Fruit fly (Drosophila melanogaster) whole organism, embryonic: ENCODE measurements around the gene CG42514.

ENCODE experiments used
- CG10543 ChIP-seq: fragments of 200-800 bp; sonication (Bioruptor generic); optimal IDR thresholded peaks from 3 replicates; lab custom pipeline; 2017; ENCODE audit warnings: missing biosample characterization, mild to moderate bottlenecking, missing genetic modification characterization, moderate library complexity
- CG10654 ChIP-seq: fragments of 200-800 bp; sonication (Bioruptor generic); optimal IDR thresholded peaks from 2 replicates; lab custom pipeline; 2016; ENCODE audit warnings: missing biosample characterization, missing genetic modification characterization
- CG12769 ChIP-seq: fragments of 200-800 bp; sonication (Bioruptor generic); optimal IDR thresholded peaks from 2 replicates; lab custom pipeline; 2019; ENCODE audit warnings: missing biosample characterization, mild to moderate bottlenecking, missing genetic modification characterization, moderate library complexity
- CG14710 ChIP-seq: fragments of 200-800 bp; sonication (Bioruptor generic); optimal IDR thresholded peaks from 3 replicates; lab custom pipeline; 2019; ENCODE audit warnings: missing biosample characterization, mild to moderate bottlenecking, missing genetic modification characterization, moderate library complexity
- CG14860 ChIP-seq: fragments of 200-800 bp; sonication (Bioruptor generic); IDR thresholded peaks from 3 replicates; pipeline ENCODE4 v1.3.6; 2022; ENCODE audit warnings: missing biosample characterization, missing genetic modification characterization; ENCODE audit not compliant: partially characterized antibody
- CG15073 ChIP-seq: fragments of 200-800 bp; sonication (Bioruptor generic); optimal IDR thresholded peaks from 2 replicates; lab custom pipeline; 2016; ENCODE audit warnings: missing biosample characterization, missing genetic modification characterization
- CG1647 ChIP-seq: fragments of 200-800 bp; sonication (Bioruptor generic); optimal IDR thresholded peaks from 3 replicates; lab custom pipeline; 2016; ENCODE audit warnings: missing biosample characterization, missing genetic modification characterization
- CG16815 ChIP-seq: fragments of 200-800 bp; sonication (Bioruptor generic); optimal IDR thresholded peaks from 3 replicates; lab custom pipeline; 2017; ENCODE audit warnings: missing biosample characterization, mild to moderate bottlenecking, missing genetic modification characterization
- CG17829 ChIP-seq: fragments of 200-800 bp; optimal IDR thresholded peaks from 2 replicates; lab custom pipeline; 2019; ENCODE audit warnings: missing biosample characterization, mild to moderate bottlenecking, missing genetic modification characterization, moderate library complexity
- CG18764 ChIP-seq: fragments of 200-800 bp; sonication (Bioruptor generic); optimal IDR thresholded peaks from 3 replicates; lab custom pipeline; 2016; ENCODE audit warnings: missing biosample characterization, missing genetic modification characterization
- CG3065 ChIP-seq: fragments of 200-800 bp; sonication (Bioruptor generic); optimal IDR thresholded peaks from 2 replicates; lab custom pipeline; 2016; ENCODE audit warnings: missing biosample characterization, missing genetic modification characterization
- CG32767 ChIP-seq: fragments of 200-800 bp; sonication (Bioruptor generic); IDR thresholded peaks from 2 replicates; pipeline ENCODE4 v1.3.6; 2022; ENCODE audit warnings: missing biosample characterization, missing genetic modification characterization
- CG33557 ChIP-seq: fragments of 200-800 bp; sonication (Bioruptor generic); optimal IDR thresholded peaks from 2 replicates; lab custom pipeline; 2019; ENCODE audit warnings: missing biosample characterization, mild to moderate bottlenecking, missing genetic modification characterization, moderate library complexity
- CG6654 ChIP-seq: fragments of 200-800 bp; sonication (Bioruptor generic); optimal IDR thresholded peaks from 2 replicates; lab custom pipeline; 2017; ENCODE audit warnings: missing biosample characterization, mild to moderate bottlenecking, missing genetic modification characterization
- CG6689 ChIP-seq: fragments of 200-800 bp; sonication (Bioruptor generic); IDR thresholded peaks from 2 replicates; pipeline ENCODE4 v1.3.6; 2022; ENCODE audit warnings: missing biosample characterization, missing genetic modification characterization
- CG6791 ChIP-seq: fragments of 200-800 bp; sonication (Bioruptor generic); IDR thresholded peaks from 3 replicates; pipeline ENCODE4 v1.3.6; 2022; ENCODE audit warnings: missing biosample characterization, missing genetic modification characterization; ENCODE audit not compliant: partially characterized antibody
- CG6813 ChIP-seq: fragments of 200-800 bp; sonication (Bioruptor generic); optimal IDR thresholded peaks from 2 replicates; lab custom pipeline; 2017; ENCODE audit warnings: missing biosample characterization, missing genetic modification characterization, mild to moderate bottlenecking, moderate library complexity, missing genetic modification reagents
- CG7372 ChIP-seq: fragments of 200-800 bp; sonication (Bioruptor generic); IDR thresholded peaks from 2 replicates; pipeline ENCODE4 v1.3.6; 2022; ENCODE audit warnings: missing biosample characterization, missing genetic modification characterization
- CG8924 ChIP-seq: fragments of 200-800 bp; optimal IDR thresholded peaks from 3 replicates; lab custom pipeline; 2019; ENCODE audit warnings: missing biosample characterization, mild to moderate bottlenecking, missing genetic modification characterization, moderate library complexity
- CkIIα-i1 ChIP-seq: fragments of 200-800 bp; sonication (Bioruptor generic); IDR thresholded peaks from 2 replicates; pipeline ENCODE4 v1.3.6; 2022; ENCODE audit warnings: missing biosample characterization, missing genetic modification characterization
- Dll ChIP-seq: fragments of 200-800 bp; sonication (Bioruptor generic); IDR thresholded peaks from 4 replicates; pipeline ENCODE4 v1.3.6; 2022; ENCODE audit warnings: missing biosample characterization, missing genetic modification characterization; ENCODE audit not compliant: partially characterized antibody
- E2f2 ChIP-seq: fragments of 200-800 bp; sonication (Bioruptor generic); IDR thresholded peaks from 2 replicates; pipeline ENCODE4 v1.3.6; 2022; ENCODE audit warnings: missing biosample characterization, missing genetic modification characterization
- Fer1 ChIP-seq: fragments of 200-800 bp; sonication (Bioruptor generic); optimal IDR thresholded peaks from 2 replicates; lab custom pipeline; 2017; ENCODE audit warnings: missing biosample characterization, mild to moderate bottlenecking, missing genetic modification characterization
- HLH54F ChIP-seq: fragments of 200-800 bp; sonication (Bioruptor generic); optimal IDR thresholded peaks from 3 replicates; lab custom pipeline; 2016; ENCODE audit warnings: missing biosample characterization, missing genetic modification characterization
- Hr78 ChIP-seq, 2 experiments: fragments of 200-800 bp in 1 of 2; fragments of >200 bp in 1 of 2; sonication (Bioruptor generic) in 1 of 2; optimal IDR thresholded peaks; 2 replicates each; lab custom pipeline; 2017 to 2019; ENCODE audit warnings: missing biosample characterization in 2 of 2, missing genetic modification characterization in 2 of 2, mild to moderate bottlenecking in 1 of 2, moderate library complexity in 1 of 2
- Lim3 ChIP-seq: fragments of 200-800 bp; sonication (Bioruptor generic); IDR thresholded peaks from 2 replicates; pipeline ENCODE4 v1.3.6; 2022; ENCODE audit warnings: missing biosample characterization, missing genetic modification characterization
- Rfx ChIP-seq: fragments of 200-800 bp; sonication (Bioruptor generic); IDR thresholded peaks from 2 replicates; pipeline ENCODE4 v1.3.6; 2022; ENCODE audit warnings: missing biosample characterization, missing genetic modification characterization
- Trl ChIP-seq, 3 experiments: fragments of >200 bp in 2 of 3; fragments of 200-800 bp in 1 of 3; sonication (Bioruptor generic) in 1 of 3; optimal IDR thresholded peaks; 2 replicates in 1 of 3; 3 replicates in 2 of 3; lab custom pipeline; 2016 to 2017; ENCODE audit warnings: missing biosample characterization in 1 of 3, missing genetic modification characterization in 1 of 3
- Xrp1 ChIP-seq: fragments of 200-800 bp; sonication (Bioruptor generic); IDR thresholded peaks from 2 replicates; pipeline ENCODE4 v1.3.6; 2022; ENCODE audit warnings: missing biosample characterization, missing genetic modification characterization
- ato ChIP-seq: fragments of 200-800 bp; sonication (Bioruptor generic); IDR thresholded peaks from 2 replicates; pipeline ENCODE4 v1.3.6; 2022; ENCODE audit warnings: missing biosample characterization, missing genetic modification characterization; ENCODE audit not compliant: partially characterized antibody
- chif ChIP-seq, 2 experiments: fragments of 200-800 bp; sonication (Bioruptor generic); optimal IDR thresholded peaks; 3 replicates each; lab custom pipeline; 2016; ENCODE audit warnings: missing biosample characterization in 2 of 2, missing genetic modification characterization in 2 of 2
- cwo ChIP-seq: fragments of 200-800 bp; sonication (Bioruptor generic); optimal IDR thresholded peaks from 3 replicates; lab custom pipeline; 2017; ENCODE audit warnings: missing biosample characterization, missing genetic modification characterization, mild to moderate bottlenecking, moderate library complexity, missing genetic modification reagents
- dan ChIP-seq: fragments of 200-800 bp; sonication (Bioruptor generic); IDR thresholded peaks from 2 replicates; pipeline ENCODE4 v1.3.6; 2022; ENCODE audit warnings: missing biosample characterization, missing genetic modification characterization
- fu2 ChIP-seq: fragments of 200-800 bp; sonication (Bioruptor generic); optimal IDR thresholded peaks from 2 replicates; lab custom pipeline; 2016; ENCODE audit warnings: missing biosample characterization, missing genetic modification characterization
- gro ChIP-seq: fragments of 200-800 bp; sonication (Bioruptor generic); optimal IDR thresholded peaks from 2 replicates; lab custom pipeline; 2016; ENCODE audit warnings: missing biosample characterization, missing genetic modification characterization
- gt ChIP-seq: fragments of 200-800 bp; sonication (Bioruptor generic); IDR thresholded peaks from 2 replicates; pipeline ENCODE4 v1.3.6; 2022; ENCODE audit warnings: missing biosample characterization, missing genetic modification characterization
- insv ChIP-seq, 2 experiments: fragments of 200-800 bp; sonication (Bioruptor generic); optimal IDR thresholded peaks; 3 replicates each; lab custom pipeline; 2016 to 2018; ENCODE audit warnings: missing biosample characterization in 2 of 2, missing genetic modification characterization in 2 of 2
- mirr ChIP-seq: fragments of 200-800 bp; sonication (Bioruptor generic); optimal IDR thresholded peaks from 3 replicates; lab custom pipeline; 2018; ENCODE audit warnings: missing biosample characterization, mild to moderate bottlenecking, missing genetic modification characterization
- org-1 ChIP-seq: fragments of 200-800 bp; sonication (Bioruptor generic); optimal IDR thresholded peaks from 2 replicates; lab custom pipeline; 2017; ENCODE audit warnings: missing biosample characterization, missing genetic modification characterization
- peb ChIP-seq: fragments of 200-800 bp; sonication (Bioruptor generic); IDR thresholded peaks from 2 replicates; pipeline ENCODE4 v1.3.6; 2022; ENCODE audit warnings: missing biosample characterization, missing genetic modification characterization
- pita ChIP-seq: fragments of 200-800 bp; sonication (Bioruptor generic); optimal IDR thresholded peaks from 2 replicates; lab custom pipeline; 2017; ENCODE audit warnings: missing biosample characterization, mild to moderate bottlenecking, missing genetic modification characterization
- psq ChIP-seq: fragments of 200-800 bp; sonication (Bioruptor generic); optimal IDR thresholded peaks from 2 replicates; lab custom pipeline; 2017; ENCODE audit warnings: missing biosample characterization, missing genetic modification characterization
- repo ChIP-seq: fragments of 200-800 bp; sonication (Bioruptor generic); optimal IDR thresholded peaks from 2 replicates; lab custom pipeline; 2016; ENCODE audit warnings: missing biosample characterization, missing genetic modification characterization
- sqz ChIP-seq: fragments of 200-800 bp; sonication (Bioruptor generic); optimal IDR thresholded peaks from 3 replicates; lab custom pipeline; 2018; ENCODE audit warnings: missing biosample characterization, mild to moderate bottlenecking, missing genetic modification characterization
- sr ChIP-seq: fragments of 200-800 bp; sonication (Bioruptor generic); IDR thresholded peaks from 3 replicates; pipeline ENCODE4 v1.3.6; 2022; ENCODE audit warnings: missing biosample characterization, missing genetic modification characterization
- tin ChIP-seq: fragments of 200-800 bp; sonication (Bioruptor generic); optimal IDR thresholded peaks from 3 replicates; lab custom pipeline; 2016; ENCODE audit warnings: missing biosample characterization, missing genetic modification characterization
- vnd ChIP-seq: fragments of 200-800 bp; sonication (Bioruptor generic); IDR thresholded peaks from 3 replicates; pipeline ENCODE4 v1.3.6; 2022; ENCODE audit warnings: missing biosample characterization, missing genetic modification characterization; ENCODE audit not compliant: partially characterized antibody
- zen2 ChIP-seq: fragments of 200-800 bp; sonication (Bioruptor generic); IDR thresholded peaks from 3 replicates; pipeline ENCODE4 v1.3.6; 2022; ENCODE audit warnings: missing biosample characterization, missing genetic modification characterization; ENCODE audit not compliant: partially characterized antibody
- zfh1 ChIP-seq: fragments of 200-800 bp; sonication (Bioruptor generic); IDR thresholded peaks from 3 replicates; pipeline ENCODE4 v1.3.6; 2022; ENCODE audit warnings: missing biosample characterization, missing genetic modification characterization

The CG42514 gene

DNA sequence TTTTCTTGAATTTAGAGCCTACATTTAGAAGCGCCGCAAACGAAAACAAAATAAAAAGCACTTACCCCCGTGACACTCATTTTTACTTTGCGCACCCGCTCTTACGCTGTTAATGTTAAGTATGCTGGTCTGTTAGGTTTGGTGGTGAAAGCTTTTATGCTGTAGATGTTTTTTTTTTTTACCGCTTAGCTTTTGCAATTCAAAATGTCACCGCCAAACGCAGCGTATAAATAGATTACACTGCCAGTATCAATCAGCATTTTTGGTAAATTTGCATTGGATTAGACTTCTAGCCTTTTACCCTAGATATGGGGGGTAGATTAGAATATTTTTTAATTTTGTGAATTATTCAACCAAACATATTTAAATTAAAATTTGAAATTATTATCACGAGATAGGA is 801 bp downstream of the CG42514 start (continued):
- TF ChIP-seq insv (GFP tag; optimal IDR thresholded peaks at IDR 0.05; lab: Kevin White, UChicago) (no peak), CG14710 (tag; lab: Kevin White, UChicago) (no peak), CG16815 (GFP tag; lab: Kevin White, UChicago) (no peak), CG32767 (no peak), E2f2 (GFP tag; lab: Robert Waterston, UW) (peak; percentile 85), CG3065 (GFP tag; lab: Kevin White, UChicago) (no peak), Fer1 (no peak), Hr78 (GFP tag; optimal IDR thresholded peaks at IDR 0.05; lab: Kevin White, UChicago) (no peak), Trl (optimal IDR thresholded peaks at IDR 0.05; lab: Kevin White, UChicago) (peak; percentile 38 to 52), Trl (GFP tag; optimal IDR thresholded peaks at IDR 0.05; lab: Kevin White, UChicago) (no peak), dan (GFP tag; lab: Robert Waterston, UW) (no peak), CG15073 (no peak)
- TF ChIP-seq, all 482 proteins: peak for 6

DNA sequence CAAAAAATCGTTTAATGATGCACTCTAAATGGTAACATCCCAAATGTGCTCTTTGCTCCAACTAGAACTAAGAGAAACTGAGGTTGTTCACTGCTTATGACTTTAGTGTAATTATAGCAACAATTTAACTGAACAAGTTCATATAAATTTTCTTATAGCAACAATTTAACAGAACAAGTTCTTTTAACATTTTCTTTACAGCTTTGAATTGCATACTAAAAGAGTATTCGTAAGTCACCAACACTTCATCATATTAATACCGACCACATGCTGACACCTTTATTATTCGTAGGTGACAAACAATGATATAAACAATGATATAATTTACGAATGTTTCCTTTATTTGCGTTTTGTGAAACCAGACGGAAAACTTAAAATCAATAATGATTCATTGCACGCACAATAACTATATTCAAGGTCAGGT is 1.4 kb downstream of the CG42514 start:
- TF ChIP-seq CkIIα-i1 (GFP tag; lab: Robert Waterston, UW) (no peak), zfh1 (GFP tag; lab: Robert Waterston, UW) (no peak), CG12769 (tag; lab: Kevin White, UChicago) (peak; percentile 23), CG6689 (GFP tag; lab: Robert Waterston, UW) (no peak), mirr (GFP tag; lab: Kevin White, UChicago) (peak; percentile 18), CG1647 (peak; percentile 16), CG15073 (no peak), CG33557 (GFP tag; lab: Kevin White, UChicago) (no peak), CG10654 (no peak), CG6813 (GFP tag; lab: Kevin White, UChicago) (no peak), Lim3 (GFP tag; lab: Robert Waterston, UW) (no peak), ato (GFP tag; lab: Robert Waterston, UW) (no peak), Dll (GFP tag; lab: Robert Waterston, UW) (no peak), chif (GFP tag; optimal IDR thresholded peaks at IDR 0.05; lab: Kevin White, UChicago) (no peak), gt (GFP tag; lab: Robert Waterston, UW) (no peak), tin (no peak), cwo (peak; percentile 22), gro (GFP tag; lab: Kevin White, UChicago) (no peak), CG17829 (tag; lab: Kevin White, UChicago) (no peak), CG10543 (GFP tag; lab: Kevin White, UChicago) (peak; percentile 40), repo (GFP tag; lab: Kevin White, UChicago) (no peak), zen2 (GFP tag; lab: Robert Waterston, UW) (no peak), org-1 (no peak), fu2 (no peak), CG8924 (tag; lab: Kevin White, UChicago) (no peak), CG6654 (GFP tag; lab: Kevin White, UChicago) (no peak), Xrp1 (GFP tag; lab: Robert Waterston, UW) (no peak), sqz (GFP tag; lab: Kevin White, UChicago) (no peak), pita (no peak), CG18764 (no peak), CG14860 (no peak), Rfx (GFP tag; lab: Robert Waterston, UW) (peak; percentile 10; the same call in 1 of the 2 replicates), CG6791 (no peak), psq (GFP tag; lab: Kevin White, UChicago) (no peak), dan (GFP tag; lab: Robert Waterston, UW) (no peak), HLH54F (GFP tag; lab: Kevin White, UChicago) (peak; percentile 5), vnd (no peak), peb (no peak), sr (GFP tag; lab: Robert Waterston, UW) (no peak), CG7372 (GFP tag; lab: Robert Waterston, UW) (no peak)
